Worm (Caenorhabditis elegans): ENCODE data around the gene cgr-1.

ce11 chrX:3555930-3556329, 44.3 kb downstream of the cgr-1 start:
- TF ChIP-seq ets-7 (tag; optimal IDR thresholded peaks at IDR 0.05) (no peak), flt-1 (GFP tag; IDR thresholded peaks at IDR 0.05) (no peak), F13C5.2 (tag; optimal IDR thresholded peaks at IDR 0.05) (no peak), sea-1 (GFP tag; conservative IDR thresholded peaks at IDR 0.05) (no peak), scrt-1 (GFP tag; IDR thresholded peaks at IDR 0.05) (no peak), ceh-36 (tag; optimal IDR thresholded peaks at IDR 0.05) (no peak), tbx-37 (GFP tag; conservative IDR thresholded peaks at IDR 0.05) (no peak), ama-1 (optimal IDR thresholded peaks at IDR 0.05) (no peak), pes-1 (GFP tag; IDR thresholded peaks at IDR 0.05) (no peak), tra-4 (tag; optimal IDR thresholded peaks at IDR 0.05) (no peak), hmg-4 (GFP tag; optimal IDR thresholded peaks at IDR 0.05) (no peak)

Measured in whole organism, early embryonic.